Fruit fly (Drosophila melanogaster): ENCODE data around the gene Ugt49B2.

Ugt49B2 gene

DNA sequence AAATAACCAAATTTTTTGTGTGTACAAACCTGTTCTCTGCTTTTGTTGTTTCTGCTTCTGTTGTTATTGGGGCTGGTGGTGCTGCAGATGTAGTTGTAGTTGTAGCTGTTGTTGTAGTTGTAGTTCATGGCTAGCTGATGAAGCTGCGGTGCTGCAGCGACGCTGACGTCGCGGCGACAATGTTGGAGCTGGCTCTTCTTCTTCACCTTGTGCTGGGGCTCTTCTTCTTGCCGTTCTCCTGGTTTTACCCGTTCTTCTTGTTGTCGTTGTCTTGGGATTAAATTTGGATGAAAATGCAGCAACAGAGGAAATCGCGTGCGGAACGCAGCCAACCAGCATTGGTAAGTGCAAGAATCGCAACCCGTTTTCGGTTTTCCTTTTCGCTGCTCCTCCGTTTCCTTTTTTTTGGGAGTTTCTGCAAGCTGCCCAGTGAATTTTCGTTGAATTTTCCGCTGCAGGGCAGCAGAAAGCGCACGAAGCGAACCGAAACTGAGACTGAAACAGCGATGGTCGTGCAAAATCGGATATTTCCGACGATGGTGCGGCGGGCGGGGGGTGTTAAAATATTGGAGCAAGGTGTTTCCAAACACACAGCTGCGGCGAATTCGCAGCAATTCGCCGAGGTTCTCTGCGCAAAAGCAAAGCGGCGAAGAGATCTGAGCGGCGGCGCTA is 51.0 kb downstream of the Ugt49B2 start:
- no peak for TF ChIP-seq Hr96 (GFP tag; optimal IDR thresholded peaks at IDR 0.05)
- TF ChIP-seq tj (GFP tag; optimal IDR thresholded peaks at IDR 0.05), result peak; percentile 45
- TF ChIP-seq CG7101 (tag; optimal IDR thresholded peaks at IDR 0.05), result no peak
- peak; percentile 33 for TF ChIP-seq bab1 (GFP tag; optimal IDR thresholded peaks at IDR 0.05)
- TF ChIP-seq CG33017 (tag; optimal IDR thresholded peaks at IDR 0.05), result no peak

DNA sequence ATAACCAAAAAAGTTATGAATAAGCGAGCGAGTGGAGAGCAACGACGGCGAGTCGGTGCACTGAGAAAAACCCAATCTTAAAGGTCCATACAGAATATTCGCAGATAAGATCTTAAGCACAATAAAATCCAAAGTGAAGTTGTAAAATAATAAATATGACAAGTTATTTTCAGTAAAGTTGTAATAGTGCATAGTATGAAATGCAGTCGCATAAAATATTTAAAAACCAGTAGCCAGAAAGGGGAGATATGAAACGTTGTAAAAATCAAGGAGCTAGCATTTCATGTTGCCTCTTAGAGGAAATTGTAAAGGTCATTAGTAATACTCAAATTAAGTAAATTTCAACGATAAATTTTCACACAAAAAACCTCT is 51.7 kb downstream of the Ugt49B2 start:
- TF ChIP-seq cic (GFP tag; optimal IDR thresholded peaks at IDR 0.05) (no peak), CG7101 (tag; optimal IDR thresholded peaks at IDR 0.05) (no peak), CG12768 (GFP tag; optimal IDR thresholded peaks at IDR 0.05) (no peak), kay (GFP tag; ENCODE audit: borderline replicate concordance) (peak; percentile 46), cnc (optimal IDR thresholded peaks at IDR 0.05) (no peak), CG11617 (GFP tag; optimal IDR thresholded peaks at IDR 0.05) (no peak)
